Worm (Caenorhabditis elegans): Measurements from ENCODE around the gene abi-1.

DNA sequence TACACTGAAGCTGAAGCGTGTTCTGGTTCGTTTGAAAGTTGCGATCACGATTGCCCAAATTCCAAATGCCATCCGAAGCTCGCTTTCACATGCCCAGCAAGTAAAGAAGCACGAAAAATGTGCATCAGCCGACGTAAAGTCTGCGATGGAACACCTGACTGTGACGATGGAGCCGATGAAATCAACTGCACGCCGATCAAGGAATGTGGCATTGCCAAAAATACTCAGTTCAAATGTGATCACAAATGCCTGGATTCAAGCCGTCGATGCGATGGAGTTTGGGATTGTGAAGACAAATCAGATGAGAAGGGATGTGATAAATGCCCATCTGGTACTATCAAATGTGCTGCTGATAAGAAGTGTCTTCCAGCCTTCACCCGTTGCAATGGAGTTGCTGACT lies 36.8 kb upstream of the abi-1 start:
- no peak for TF ChIP-seq jun-1 (tag; optimal IDR thresholded peaks at IDR 0.05)
- TF ChIP-seq fkh-10 (GFP tag; optimal IDR thresholded peaks at IDR 0.05) = no peak
- TF ChIP-seq nhr-28 (tag; optimal IDR thresholded peaks at IDR 0.05) = no peak
- no peak for TF ChIP-seq snpc-4 (tag; optimal IDR thresholded peaks at IDR 0.05)
- TF ChIP-seq ztf-11 (tag; optimal IDR thresholded peaks at IDR 0.05) = no peak
- no peak for TF ChIP-seq mdt-29 (GFP tag; IDR thresholded peaks at IDR 0.05)
- no peak for TF ChIP-seq unc-62 (GFP tag; optimal IDR thresholded peaks at IDR 0.05 in 1 of 2)
- TF ChIP-seq unc-62 (tag; optimal IDR thresholded peaks at IDR 0.05) = no peak
- TF ChIP-seq nhr-6 (tag; optimal IDR thresholded peaks at IDR 0.05) = no peak
- TF ChIP-seq attf-4 (tag; optimal IDR thresholded peaks at IDR 0.05) = no peak
- no peak for TF ChIP-seq rbr-2 (tag; optimal IDR thresholded peaks at IDR 0.05)
- no peak for TF ChIP-seq dmd-8 (GFP tag; IDR thresholded peaks at IDR 0.05)
- TF ChIP-seq lir-3 (tag; optimal IDR thresholded peaks at IDR 0.05) = no peak
- TF ChIP-seq dpl-1 (GFP tag; optimal IDR thresholded peaks at IDR 0.05) = no peak
